Worm (Caenorhabditis elegans) whole organism, late embryonic: Measurements from ENCODE around the gene sma-5.

Experiments used
- dve-1 ChIP-seq: sonication (generic microtip); optimal IDR thresholded peaks from 2 replicates; lab custom pipeline; 2017; ENCODE audit warnings: antibody characterized with exemption, mild to moderate bottlenecking, missing genetic modification characterization, missing compliant biosample characterization
- nhr-232 ChIP-seq: sonication (generic microtip); optimal IDR thresholded peaks from 2 replicates; lab custom pipeline; 2016; ENCODE audit warnings: missing genetic modification characterization, missing compliant biosample characterization

DNA sequence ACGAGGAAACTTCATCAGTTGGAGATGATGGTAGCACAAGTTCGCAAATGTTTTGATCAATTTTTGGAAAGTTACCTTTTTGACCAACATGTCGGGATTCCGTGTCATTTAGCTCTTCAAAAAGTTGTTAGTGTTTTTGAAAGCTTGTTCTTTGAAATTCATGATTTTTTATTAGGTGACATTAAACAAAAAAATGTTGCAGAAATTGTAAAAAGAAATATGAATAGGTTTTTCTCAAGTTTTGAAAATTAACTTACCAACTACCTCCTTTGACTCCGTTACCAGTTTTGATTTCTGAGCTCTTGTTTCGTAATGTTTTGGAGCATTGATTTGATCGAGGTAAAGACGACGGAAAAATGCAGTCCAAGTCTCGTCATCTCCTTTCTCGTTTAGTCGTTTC, 53.2 kb downstream of the sma-5 start:
- TF ChIP-seq nhr-232 (tag; lab: Kevin White, UChicago) (no peak), dve-1 (tag; lab: Kevin White, UChicago) (no peak)
